Worm (Caenorhabditis elegans): Measurements from ENCODE around the gene F56D2.5.

DNA sequence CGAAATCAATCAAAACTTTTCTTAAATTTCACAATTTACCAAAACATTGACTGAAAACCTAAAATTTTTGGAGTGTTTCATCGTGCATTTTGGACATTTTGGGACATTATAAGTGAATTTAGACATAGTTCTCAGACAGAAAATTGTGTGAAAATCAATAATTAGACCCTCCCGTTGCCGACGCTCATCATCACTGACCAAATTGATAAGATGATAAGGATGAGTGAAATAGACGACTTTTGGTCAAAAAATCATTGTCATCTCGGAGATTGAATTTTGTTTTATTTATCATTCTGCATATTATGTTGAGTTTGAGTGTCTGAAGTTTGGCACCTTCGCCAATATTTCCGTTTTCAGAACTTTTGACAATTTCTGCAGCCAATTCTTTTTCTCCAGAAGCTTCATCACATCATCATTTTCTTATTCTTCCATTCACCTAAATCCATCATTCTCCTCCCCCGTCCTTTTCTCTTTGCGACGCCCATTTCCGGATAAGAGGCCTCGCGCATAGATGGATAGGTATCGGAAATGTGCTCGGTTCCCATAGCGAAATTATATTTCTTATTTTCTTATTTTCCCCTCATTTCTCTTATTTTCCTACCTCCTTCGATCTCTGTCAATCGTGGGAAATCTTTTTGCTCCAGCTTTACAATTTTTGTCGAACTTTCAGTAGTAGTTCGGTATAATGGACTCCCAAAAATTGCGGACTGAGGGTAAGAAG is 30.5 kb upstream of the F56D2.5 start, which contains the start of gene bas-1:
- no peak for TF ChIP-seq ztf-11 (tag; optimal IDR thresholded peaks at IDR 0.05)
- TF ChIP-seq unc-39 (tag; optimal IDR thresholded peaks at IDR 0.05): no peak
- TF ChIP-seq jun-1 (tag; optimal IDR thresholded peaks at IDR 0.05): no peak
- no peak for TF ChIP-seq nhr-28 (tag; optimal IDR thresholded peaks at IDR 0.05)
- TF ChIP-seq daf-12 (tag; optimal IDR thresholded peaks at IDR 0.05): no peak
- no peak for TF ChIP-seq nhr-76 (tag; optimal IDR thresholded peaks at IDR 0.05)
- no peak for TF ChIP-seq zag-1 (tag; optimal IDR thresholded peaks at IDR 0.05)
- TF ChIP-seq pqm-1 (tag; optimal IDR thresholded peaks at IDR 0.05): peak; percentile 60
- TF ChIP-seq ceh-9 (tag; optimal IDR thresholded peaks at IDR 0.05): no peak
- TF ChIP-seq lin-39 (tag; optimal IDR thresholded peaks at IDR 0.05): peak; percentile 6
- no peak for TF ChIP-seq nhr-237 (tag; optimal IDR thresholded peaks at IDR 0.05)
